Worm (Caenorhabditis elegans) whole organism, late embryonic: Measurements from ENCODE around the gene nstp-1.
A peak's percentile ranks its signal among the peaks of the same experiment; 100 is the strongest.

Source experiments
- K02D7.2 ChIP-seq: sonication (generic microtip); optimal IDR thresholded peaks from 2 replicates; lab custom pipeline; 2017; ENCODE audit warnings: mild to moderate bottlenecking, missing genetic modification characterization, missing compliant biosample characterization
- K09A11.1 ChIP-seq: sonication (generic microtip); optimal IDR thresholded peaks from 2 replicates; lab custom pipeline; 2017; ENCODE audit warnings: antibody characterized with exemption, mild to moderate bottlenecking, missing genetic modification characterization, missing compliant biosample characterization; ENCODE audit not compliant: insufficient read depth
- T23F11.4 ChIP-seq: fragments of 200-800 bp; sonication (Bioruptor generic); optimal IDR thresholded peaks from 2 replicates; lab custom pipeline; 2018; ENCODE audit warnings: mild to moderate bottlenecking, missing genetic modification characterization, missing compliant biosample characterization
- ceh-18 ChIP-seq: sonication (generic microtip); optimal IDR thresholded peaks from 2 replicates; lab custom pipeline; 2016; ENCODE audit warnings: missing genetic modification characterization, missing compliant biosample characterization
- ceh-19 ChIP-seq: fragments of 200-800 bp; sonication (Bioruptor generic); optimal IDR thresholded peaks from 2 replicates; lab custom pipeline; 2018; ENCODE audit warnings: mild to moderate bottlenecking, missing genetic modification characterization, missing compliant biosample characterization
- ceh-2 ChIP-seq: sonication (generic microtip); optimal IDR thresholded peaks from 2 replicates; lab custom pipeline; 2016; ENCODE audit warnings: missing genotype, missing genetic modification characterization, missing compliant biosample characterization
- ceh-34 ChIP-seq: sonication (generic microtip); optimal IDR thresholded peaks from 2 replicates; lab custom pipeline; 2016; ENCODE audit warnings: mild to moderate bottlenecking, missing genetic modification characterization, missing compliant biosample characterization
- ceh-45 ChIP-seq: fragments of 200-800 bp; sonication (Bioruptor generic); IDR thresholded peaks from 2 replicates; pipeline ENCODE4 v1.3.6; 2022; ENCODE audit warnings: missing genetic modification reagents, missing genetic modification characterization, missing compliant biosample characterization
- ceh-48 ChIP-seq: sonication (generic microtip); optimal IDR thresholded peaks from 2 replicates; lab custom pipeline; 2016; ENCODE audit warnings: missing genetic modification characterization, inconsistent platforms, missing compliant biosample characterization
- ceh-6 ChIP-seq: fragments of 200-800 bp; sonication (Bioruptor generic); optimal IDR thresholded peaks from 2 replicates; lab custom pipeline; 2018; ENCODE audit warnings: mild to moderate bottlenecking, missing genetic modification characterization, missing compliant biosample characterization
- che-1 ChIP-seq: sonication (generic microtip); optimal IDR thresholded peaks from 2 replicates; lab custom pipeline; 2016; ENCODE audit warnings: mild to moderate bottlenecking, missing genetic modification characterization, missing compliant biosample characterization
- elt-2 ChIP-seq: sonication (generic microtip); optimal IDR thresholded peaks from 2 replicates; lab custom pipeline; 2016; ENCODE audit warnings: missing genetic modification reagents, missing genetic modification characterization, missing compliant biosample characterization
- elt-4 ChIP-seq: sonication (generic microtip); optimal IDR thresholded peaks from 2 replicates; lab custom pipeline; 2016; ENCODE audit warnings: missing genetic modification characterization, missing compliant biosample characterization
- ets-4 ChIP-seq: sonication (generic microtip); optimal IDR thresholded peaks from 2 replicates; lab custom pipeline; 2016; ENCODE audit warnings: missing genetic modification characterization, missing compliant biosample characterization
- eyg-1 ChIP-seq: sonication (generic microtip); optimal IDR thresholded peaks from 2 replicates; lab custom pipeline; 2016; ENCODE audit warnings: missing genotype, missing genetic modification characterization, missing compliant biosample characterization
- hlh-13 ChIP-seq: fragments of 200-800 bp; sonication (Bioruptor generic); optimal IDR thresholded peaks from 2 replicates; lab custom pipeline; 2018; ENCODE audit warnings: mild to moderate bottlenecking, missing genetic modification characterization, missing compliant biosample characterization
- hlh-30 ChIP-seq: sonication (generic microtip); optimal IDR thresholded peaks from 2 replicates; lab custom pipeline; 2017; ENCODE audit warnings: antibody characterized with exemption, missing genetic modification characterization, missing compliant biosample characterization; ENCODE audit not compliant: insufficient read depth
- hlh-6 ChIP-seq: sonication (generic microtip); optimal IDR thresholded peaks from 2 replicates; lab custom pipeline; 2016; ENCODE audit warnings: missing genotype, missing genetic modification characterization, missing compliant biosample characterization
- lim-6 ChIP-seq: sonication (generic microtip); optimal IDR thresholded peaks from 2 replicates; lab custom pipeline; 2016; ENCODE audit warnings: missing genetic modification characterization, missing compliant biosample characterization
- mec-3 ChIP-seq: sonication (generic microtip); optimal IDR thresholded peaks from 2 replicates; lab custom pipeline; 2016; ENCODE audit warnings: borderline replicate concordance, missing genetic modification characterization, missing compliant biosample characterization
- nfya-1 ChIP-seq: sonication (generic microtip); optimal IDR thresholded peaks from 2 replicates; lab custom pipeline; 2017; ENCODE audit warnings: missing genetic modification characterization, mild to moderate bottlenecking, missing compliant biosample characterization, antibody characterized with exemption, moderate library complexity
- odd-2 ChIP-seq: sonication (generic microtip); optimal IDR thresholded peaks from 2 replicates; lab custom pipeline; 2017; ENCODE audit warnings: antibody characterized with exemption, mild to moderate bottlenecking, missing genetic modification characterization, missing compliant biosample characterization
- pat-9 ChIP-seq: fragments of 200-800 bp; sonication (Bioruptor generic); optimal IDR thresholded peaks from 2 replicates; lab custom pipeline; 2018; ENCODE audit warnings: mild to moderate bottlenecking, missing genetic modification characterization, moderate library complexity, missing compliant biosample characterization
- pax-1 ChIP-seq: fragments of 150-350 bp; optimal IDR thresholded peaks from 2 replicates; lab custom pipeline; 2014; ENCODE audit warnings: missing biosample characterization, missing genetic modification characterization
- ref-2 ChIP-seq: sonication (generic microtip); optimal IDR thresholded peaks from 2 replicates; lab custom pipeline; 2016; ENCODE audit warnings: missing genetic modification characterization, missing compliant biosample characterization
- rnt-1 ChIP-seq: sonication (generic microtip); optimal IDR thresholded peaks from 2 replicates; lab custom pipeline; 2016; ENCODE audit warnings: missing genetic modification characterization, missing compliant biosample characterization
- sdc-2 ChIP-seq: sonication (generic microtip); optimal IDR thresholded peaks from 2 replicates; lab custom pipeline; 2016; ENCODE audit warnings: missing genotype, missing genetic modification characterization, missing compliant biosample characterization
- sox-2 ChIP-seq: fragments of 200-800 bp; sonication (Bioruptor generic); IDR thresholded peaks from 2 replicates; pipeline ENCODE4 v1.3.6; 2022; ENCODE audit warnings: missing genetic modification reagents, missing genetic modification characterization, missing compliant biosample characterization
- sox-4 ChIP-seq: sonication (generic microtip); optimal IDR thresholded peaks from 2 replicates; lab custom pipeline; 2017; ENCODE audit warnings: mild to moderate bottlenecking, missing genetic modification characterization, inconsistent platforms, missing compliant biosample characterization
- tbx-2 ChIP-seq: sonication (generic microtip); optimal IDR thresholded peaks from 2 replicates; lab custom pipeline; 2016; ENCODE audit warnings: missing genetic modification characterization, missing compliant biosample characterization
- ttx-3 ChIP-seq: sonication (generic microtip); optimal IDR thresholded peaks from 2 replicates; lab custom pipeline; 2016; ENCODE audit warnings: missing genetic modification reagents, missing genetic modification characterization, missing compliant biosample characterization
- unc-3 ChIP-seq, 2 experiments: fragments of 200-800 bp in 1 of 2; sonication (Bioruptor generic) in 1 of 2; sonication (generic microtip) in 1 of 2; conservative IDR thresholded peaks in 1 of 2; optimal IDR thresholded peaks in 1 of 2; 2 replicates each; pipeline versions ENCODE4 v1.3.6 to Lab custom; 2016 to 2022; ENCODE audit warnings: missing compliant biosample characterization in 2 of 2, missing genetic modification characterization in 2 of 2, missing genetic modification reagents in 1 of 2

nstp-1 gene

ce11 chrIV:8975331-8975625 lies 9.4 kb upstream of the nstp-1 start, which contains the start of gene pdzd-8:
pdzd-8 (plus strand) TSS chrIV:8975526.
- no peak for TF ChIP-seq T23F11.4 (GFP tag; lab: Kevin White, UChicago)
- no peak for TF ChIP-seq unc-3 (GFP tag; conservative IDR thresholded peaks at IDR 0.05; lab: Robert Waterston, UW)
- TF ChIP-seq unc-3 (tag; optimal IDR thresholded peaks at IDR 0.05; lab: Kevin White, UChicago) = no peak
- TF ChIP-seq lim-6 (tag; lab: Kevin White, UChicago) = no peak
- no peak for TF ChIP-seq elt-4 (tag; lab: Kevin White, UChicago)
- TF ChIP-seq rnt-1 = no peak
- TF ChIP-seq ref-2 = no peak
- no peak for TF ChIP-seq ceh-18
- no peak for TF ChIP-seq hlh-30 (tag; lab: Kevin White, UChicago)
- no peak for TF ChIP-seq ceh-48 (tag; lab: Kevin White, UChicago)
- no peak for TF ChIP-seq ceh-19
- TF ChIP-seq, all 69 proteins: peak for 0

- TF ChIP-seq ceh-18 (peak; percentile 20), ceh-45 (GFP tag; lab: Robert Waterston, UW) (no peak), ttx-3 (tag; lab: Kevin White, UChicago) (no peak)
These were observed 6.6 kb upstream of the nstp-1 start for ce11 chrIV:8978047-8978446.

- TF ChIP-seq tbx-2 (tag; lab: Kevin White, UChicago) (no peak), pat-9 (no peak), odd-2 (tag; lab: Kevin White, UChicago) (no peak), ceh-6 (GFP tag; lab: Kevin White, UChicago) (no peak), eyg-1 (tag; lab: Kevin White, UChicago) (no peak), hlh-6 (tag; lab: Kevin White, UChicago) (peak; percentile 5), ceh-19 (no peak)
These were observed 5.5 kb upstream of the nstp-1 start for ce11 chrIV:8979062-8979612.

- no peak for TF ChIP-seq hlh-13 (GFP tag; lab: Kevin White, UChicago)
- no peak for TF ChIP-seq sdc-2 (tag; lab: Kevin White, UChicago)
- no peak for TF ChIP-seq ref-2
- TF ChIP-seq elt-2 = no peak
- TF ChIP-seq, all 69 proteins: peak for 0
These were observed 5.0 kb upstream of the nstp-1 start, which contains the start of gene col-119 for ce11 chrIV:8979695-8980094. col-119 (minus strand) TSS chrIV:8979795.

- TF ChIP-seq sox-4 (no peak), nfya-1 (tag; lab: Kevin White, UChicago) (peak; percentile 19), ets-4 (tag; lab: Kevin White, UChicago) (no peak), ceh-19 (no peak), K02D7.2 (tag; lab: Kevin White, UChicago) (no peak), elt-2 (peak; percentile 81), ceh-48 (tag; lab: Kevin White, UChicago) (peak; percentile 81)
These were observed 2.2 kb downstream of the nstp-1 start, which contains the start of gene bre-1 for ce11 chrIV:8986761-8987316. bre-1 (plus strand) TSS chrIV:8987266.

ce11 chrIV:8992786-8993185 lies 8.1 kb downstream of the nstp-1 start, which contains the start of gene mltn-12:
mltn-12 (plus strand) TSS chrIV:8993086.
- TF ChIP-seq K09A11.1 = no peak
- TF ChIP-seq pax-1 (tag; lab: Kevin White, UChicago) = no peak
- TF ChIP-seq sox-2 (GFP tag; lab: Robert Waterston, UW) = no peak
- no peak for TF ChIP-seq che-1
- TF ChIP-seq ceh-2 (tag; lab: Kevin White, UChicago) = no peak
- no peak for TF ChIP-seq ref-2
- TF ChIP-seq ceh-34 = no peak
- no peak for TF ChIP-seq ceh-19
- no peak for TF ChIP-seq ceh-48 (tag; lab: Kevin White, UChicago)
- no peak for TF ChIP-seq mec-3 (tag; lab: Kevin White, UChicago)
- no peak for TF ChIP-seq elt-2
- TF ChIP-seq ets-4 (tag; lab: Kevin White, UChicago) = no peak
- TF ChIP-seq hlh-6 (tag; lab: Kevin White, UChicago) = no peak
